Fruit fly (Drosophila melanogaster) whole organism, embryonic: ENCODE results near the gene CG8112.

Experiments
- Aef1 ChIP-seq: fragments of 200-800 bp; sonication (Bioruptor generic); IDR thresholded peaks from 3 replicates; pipeline ENCODE4 v1.3.6; 2022; ENCODE audit warnings: missing biosample characterization, missing genetic modification characterization
- Bdp1 ChIP-seq: fragments of 200-800 bp; sonication (Bioruptor generic); optimal IDR thresholded peaks from 3 replicates; lab custom pipeline; 2016; ENCODE audit warnings: missing biosample characterization, missing genetic modification characterization
- CG11093 ChIP-seq: fragments of 200-800 bp; sonication (Bioruptor generic); IDR thresholded peaks from 3 replicates; pipeline ENCODE4 v1.3.6; 2022; ENCODE audit warnings: missing biosample characterization, missing genetic modification characterization
- CG13424 ChIP-seq: fragments of 200-800 bp; sonication (Bioruptor generic); optimal IDR thresholded peaks from 2 replicates; lab custom pipeline; 2019; ENCODE audit warnings: missing biosample characterization, mild to moderate bottlenecking, missing genetic modification characterization, moderate library complexity
- CG14050 ChIP-seq: fragments of 200-800 bp; sonication (Bioruptor generic); IDR thresholded peaks from 3 replicates; pipeline ENCODE4 v1.3.6; 2022; ENCODE audit warnings: missing biosample characterization, missing genetic modification characterization
- CG16779 ChIP-seq: fragments of 200-800 bp; sonication (Bioruptor generic); IDR thresholded peaks from 2 replicates; pipeline ENCODE4 v1.3.6; 2022; ENCODE audit warnings: missing biosample characterization, missing genetic modification characterization
- CG17186 ChIP-seq: fragments of 200-800 bp; sonication (Bioruptor generic); optimal IDR thresholded peaks from 3 replicates; lab custom pipeline; 2017; ENCODE audit warnings: missing biosample characterization, missing genetic modification reagents, missing genetic modification characterization
- CG31365 ChIP-seq: fragments of 200-800 bp; sonication (Bioruptor generic); optimal IDR thresholded peaks from 2 replicates; lab custom pipeline; 2018; ENCODE audit warnings: missing biosample characterization, mild to moderate bottlenecking, missing genetic modification characterization
- CG3407 ChIP-seq: fragments of 200-800 bp; sonication (Bioruptor generic); optimal IDR thresholded peaks from 2 replicates; lab custom pipeline; 2018; ENCODE audit warnings: missing biosample characterization, mild to moderate bottlenecking, missing genetic modification characterization
- CG34376 ChIP-seq: fragments of 200-800 bp; sonication (Bioruptor generic); optimal IDR thresholded peaks from 2 replicates; lab custom pipeline; 2018; ENCODE audit warnings: missing biosample characterization, mild to moderate bottlenecking, missing genetic modification characterization
- CG4282 ChIP-seq: fragments of 200-800 bp; sonication (Bioruptor generic); optimal IDR thresholded peaks from 2 replicates; lab custom pipeline; 2016; ENCODE audit warnings: missing biosample characterization, missing genetic modification characterization
- CG7839 ChIP-seq: fragments of 200-800 bp; sonication (Bioruptor generic); optimal IDR thresholded peaks from 3 replicates; lab custom pipeline; 2018; ENCODE audit warnings: missing biosample characterization, mild to moderate bottlenecking, missing genetic modification characterization, moderate library complexity
- CG8478 ChIP-seq: fragments of >200 bp; optimal IDR thresholded peaks from 2 replicates; lab custom pipeline; 2018
- CHES-1-like ChIP-seq: fragments of 200-800 bp; sonication (Bioruptor generic); optimal IDR thresholded peaks from 2 replicates; lab custom pipeline; 2016; ENCODE audit warnings: missing biosample characterization, missing genetic modification characterization
- Camta ChIP-seq: fragments of 200-800 bp; sonication (Bioruptor generic); optimal IDR thresholded peaks from 2 replicates; lab custom pipeline; 2016; ENCODE audit warnings: missing biosample characterization, missing genetic modification characterization
- Dek ChIP-seq: fragments of 200-800 bp; sonication (Bioruptor generic); optimal IDR thresholded peaks from 3 replicates; lab custom pipeline; 2019; ENCODE audit warnings: missing biosample characterization, mild to moderate bottlenecking, missing genetic modification characterization, moderate library complexity
- E2f2 ChIP-seq: fragments of 200-800 bp; sonication (Bioruptor generic); IDR thresholded peaks from 2 replicates; pipeline ENCODE4 v1.3.6; 2022; ENCODE audit warnings: missing biosample characterization, missing genetic modification characterization
- Eip74EF ChIP-seq, 2 experiments: fragments of 200-800 bp in 1 of 2; fragments of >200 bp in 1 of 2; sonication (Bioruptor generic) in 1 of 2; optimal IDR thresholded peaks; 2 replicates each; lab custom pipeline; 2017 to 2019; ENCODE audit warnings: missing biosample characterization in 2 of 2, missing genetic modification characterization in 2 of 2, mild to moderate bottlenecking in 1 of 2, moderate library complexity in 1 of 2
- Elba2 ChIP-seq: fragments of 200-800 bp; sonication (Bioruptor generic); optimal IDR thresholded peaks from 3 replicates; lab custom pipeline; 2016; ENCODE audit warnings: missing biosample characterization, missing genetic modification characterization
- Hr51 ChIP-seq, 2 experiments: fragments of 200-800 bp; sonication (Bioruptor generic); optimal IDR thresholded peaks; 2 replicates in 1 of 2; 3 replicates in 1 of 2; lab custom pipeline; 2016 to 2018; ENCODE audit warnings: missing biosample characterization in 2 of 2, missing genetic modification characterization in 2 of 2, mild to moderate bottlenecking in 1 of 2, moderate library complexity in 1 of 2
- Meics ChIP-seq: fragments of 200-800 bp; sonication (Bioruptor generic); optimal IDR thresholded peaks from 2 replicates; lab custom pipeline; 2017; ENCODE audit warnings: missing biosample characterization, mild to moderate bottlenecking, missing genetic modification characterization
- Mes4 ChIP-seq: fragments of 200-800 bp; sonication (Bioruptor generic); optimal IDR thresholded peaks from 2 replicates; lab custom pipeline; 2016; ENCODE audit warnings: missing biosample characterization, missing genetic modification characterization
- NFAT ChIP-seq: fragments of 200-800 bp; sonication (Bioruptor generic); IDR thresholded peaks from 2 replicates; pipeline ENCODE4 v1.3.6; 2022; ENCODE audit warnings: missing biosample characterization, missing genetic modification characterization
- Neu2 ChIP-seq: fragments of 200-800 bp; sonication (Bioruptor generic); optimal IDR thresholded peaks from 3 replicates; lab custom pipeline; 2016; ENCODE audit warnings: missing biosample characterization, missing genetic modification characterization, borderline replicate concordance
- Nf-YB ChIP-seq: fragments of 200-800 bp; sonication (Bioruptor generic); optimal IDR thresholded peaks from 3 replicates; lab custom pipeline; 2019; ENCODE audit warnings: missing biosample characterization, mild to moderate bottlenecking, missing genetic modification characterization, moderate library complexity
- NfI ChIP-seq: fragments of 200-800 bp; sonication (Bioruptor generic); optimal IDR thresholded peaks from 3 replicates; lab custom pipeline; 2018; ENCODE audit warnings: missing biosample characterization, mild to moderate bottlenecking, missing genetic modification characterization, moderate library complexity
- Oli ChIP-seq: fragments of 200-800 bp; sonication (Bioruptor generic); optimal IDR thresholded peaks from 2 replicates; lab custom pipeline; 2018; ENCODE audit warnings: missing biosample characterization, mild to moderate bottlenecking, missing genetic modification characterization, moderate library complexity
- Opbp ChIP-seq: fragments of 200-800 bp; sonication (Bioruptor generic); IDR thresholded peaks from 3 replicates; pipeline ENCODE4 v1.3.6; 2022; ENCODE audit warnings: missing biosample characterization, missing genetic modification characterization; ENCODE audit not compliant: partially characterized antibody
- Sox100B ChIP-seq: fragments of 200-800 bp; sonication (Bioruptor generic); optimal IDR thresholded peaks from 3 replicates; lab custom pipeline; 2018; ENCODE audit warnings: missing biosample characterization, mild to moderate bottlenecking, missing genetic modification characterization
- Xrp1 ChIP-seq: fragments of 200-800 bp; sonication (Bioruptor generic); IDR thresholded peaks from 2 replicates; pipeline ENCODE4 v1.3.6; 2022; ENCODE audit warnings: missing biosample characterization, missing genetic modification characterization
- YL-1 ChIP-seq: fragments of 200-800 bp; sonication (Bioruptor generic); optimal IDR thresholded peaks from 3 replicates; lab custom pipeline; 2017; ENCODE audit warnings: missing biosample characterization, mild to moderate bottlenecking, missing genetic modification characterization
- ara ChIP-seq: fragments of 200-800 bp; sonication (Bioruptor generic); IDR thresholded peaks from 2 replicates; pipeline ENCODE4 v1.3.6; 2022; ENCODE audit warnings: missing biosample characterization, missing genetic modification characterization
- bab2 ChIP-seq: fragments of 200-800 bp; sonication (Bioruptor generic); optimal IDR thresholded peaks from 2 replicates; lab custom pipeline; 2016; ENCODE audit warnings: missing biosample characterization, missing genetic modification characterization
- crc ChIP-seq: fragments of 200-800 bp; sonication (Bioruptor generic); optimal IDR thresholded peaks from 2 replicates; lab custom pipeline; 2016; ENCODE audit warnings: missing biosample characterization, missing genetic modification characterization
- en ChIP-seq: fragments of 200-800 bp; sonication (Bioruptor generic); optimal IDR thresholded peaks from 2 replicates; lab custom pipeline; 2016; ENCODE audit warnings: missing biosample characterization, missing genetic modification characterization
- gcm ChIP-seq: fragments of 200-800 bp; sonication (Bioruptor generic); optimal IDR thresholded peaks from 2 replicates; lab custom pipeline; 2019; ENCODE audit warnings: missing biosample characterization, mild to moderate bottlenecking, missing genetic modification characterization, moderate library complexity
- her ChIP-seq: fragments of 200-800 bp; sonication (Bioruptor generic); optimal IDR thresholded peaks from 2 replicates; lab custom pipeline; 2016; ENCODE audit warnings: missing biosample characterization, missing genetic modification characterization
- hth ChIP-seq: fragments of >200 bp; optimal IDR thresholded peaks from 2 replicates; lab custom pipeline; 2017; ENCODE audit warnings: inconsistent platforms
- kay ChIP-seq: fragments of 200-800 bp; sonication (Bioruptor generic); optimal IDR thresholded peaks from 2 replicates; lab custom pipeline; 2016; ENCODE audit warnings: missing biosample characterization, missing genetic modification characterization
- ken ChIP-seq: fragments of 200-800 bp; sonication (Bioruptor generic); IDR thresholded peaks from 3 replicates; pipeline ENCODE4 v1.3.6; 2022; ENCODE audit warnings: missing biosample characterization, missing genetic modification characterization
- knrl ChIP-seq: fragments of 200-800 bp; sonication (Bioruptor generic); IDR thresholded peaks from 3 replicates; pipeline ENCODE4 v1.3.6; 2022; ENCODE audit warnings: missing biosample characterization, missing genetic modification characterization; ENCODE audit not compliant: partially characterized antibody
- p53 ChIP-seq: fragments of 200-800 bp; sonication (Bioruptor generic); optimal IDR thresholded peaks from 2 replicates; lab custom pipeline; 2016; ENCODE audit warnings: missing biosample characterization, missing genetic modification characterization
- psq ChIP-seq: fragments of 200-800 bp; sonication (Bioruptor generic); optimal IDR thresholded peaks from 2 replicates; lab custom pipeline; 2017; ENCODE audit warnings: missing biosample characterization, missing genetic modification characterization
- pzg ChIP-seq: fragments of 200-800 bp; sonication (Bioruptor generic); optimal IDR thresholded peaks from 3 replicates; lab custom pipeline; 2018; ENCODE audit warnings: missing biosample characterization, mild to moderate bottlenecking, missing genetic modification characterization, moderate library complexity
- salm ChIP-seq: fragments of 200-800 bp; sonication (Bioruptor generic); optimal IDR thresholded peaks from 2 replicates; lab custom pipeline; 2018; ENCODE audit warnings: missing biosample characterization, mild to moderate bottlenecking, missing genetic modification characterization
- sens-2 ChIP-seq: fragments of 200-800 bp; sonication (Bioruptor generic); IDR thresholded peaks from 2 replicates; pipeline ENCODE4 v1.3.6; 2022; ENCODE audit warnings: missing biosample characterization, missing genetic modification characterization
- slp2 ChIP-seq: fragments of 200-800 bp; sonication (Bioruptor generic); optimal IDR thresholded peaks from 2 replicates; lab custom pipeline; 2016; ENCODE audit warnings: missing biosample characterization, missing genetic modification characterization
- sug ChIP-seq: fragments of 200-800 bp; optimal IDR thresholded peaks from 2 replicates; lab custom pipeline; 2019; ENCODE audit warnings: missing biosample characterization, mild to moderate bottlenecking, missing genetic modification characterization, moderate library complexity
- tin ChIP-seq: fragments of 200-800 bp; sonication (Bioruptor generic); optimal IDR thresholded peaks from 3 replicates; lab custom pipeline; 2016; ENCODE audit warnings: missing biosample characterization, missing genetic modification characterization
- wdn ChIP-seq: fragments of 200-800 bp; sonication (Bioruptor generic); IDR thresholded peaks from 2 replicates; pipeline ENCODE4 v1.3.6; 2022; ENCODE audit warnings: missing biosample characterization, missing genetic modification characterization

Gene CG8112

DNA sequence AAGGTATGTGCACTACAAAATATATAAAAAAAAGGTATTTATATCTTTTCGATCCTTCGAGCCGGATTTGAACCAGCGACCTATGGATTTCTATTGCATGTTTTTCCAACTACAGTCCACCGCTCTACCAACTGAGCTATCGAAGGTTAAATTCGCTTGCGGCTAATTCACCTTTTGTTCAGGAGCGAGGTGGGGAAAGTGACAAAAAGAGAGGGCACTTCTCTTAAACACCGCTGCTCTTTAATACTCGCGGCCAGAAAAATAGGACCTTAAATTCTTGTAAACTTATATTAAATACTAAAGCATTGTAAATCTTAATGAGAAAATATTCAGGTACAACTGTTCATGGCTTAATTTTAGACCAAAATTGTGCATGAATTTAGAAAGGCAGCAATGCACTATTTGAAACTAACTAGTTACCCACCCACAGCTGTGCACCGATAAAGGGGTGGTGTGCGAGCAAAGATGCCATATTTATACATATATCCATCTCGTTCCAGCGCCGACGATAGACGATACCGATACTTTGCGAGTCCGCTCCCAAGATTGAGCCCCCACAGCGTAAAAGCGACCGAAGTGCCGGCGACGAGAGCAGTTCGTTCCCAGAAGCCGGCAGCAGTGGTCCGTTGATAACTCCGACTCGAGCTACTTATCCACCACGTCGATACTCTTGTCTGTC lies 43.6 kb upstream of the CG8112 start (continued):
- TF ChIP-seq Oli (peak; percentile 98), CHES-1-like (GFP tag; lab: Kevin White, UChicago) (peak; percentile 96), Sox100B (GFP tag; lab: Kevin White, UChicago) (peak; percentile 95), crc (peak; percentile 96), sug (peak; percentile 93), sens-2 (GFP tag; lab: Robert Waterston, UW) (peak; percentile 94), Opbp (GFP tag; lab: Robert Waterston, UW) (peak; percentile 96), CG17186 (GFP tag; lab: Kevin White, UChicago) (peak; percentile 93), Meics (GFP tag; lab: Kevin White, UChicago) (peak; percentile 98), ken (peak; percentile 96), salm (tag; lab: Kevin White, UChicago) (peak; percentile 96), CG34376 (GFP tag; lab: Kevin White, UChicago) (peak; percentile 99), Aef1 (GFP tag; lab: Robert Waterston, UW) (peak; percentile 91), YL-1 (GFP tag; lab: Kevin White, UChicago) (peak; percentile 88), CG3407 (peak; percentile 95), p53 (GFP tag; lab: Kevin White, UChicago) (peak; percentile 91), Dek (peak; percentile 98), CG31365 (peak; percentile 92), pzg (GFP tag; lab: Kevin White, UChicago) (peak; percentile 66), Eip74EF (GFP tag; optimal IDR thresholded peaks at IDR 0.05; lab: Kevin White, UChicago) (peak in 1 of 2 experiments; percentile 98), slp2 (peak; percentile 96), ara (GFP tag; lab: Robert Waterston, UW) (peak; percentile 98), Nf-YB (GFP tag; lab: Kevin White, UChicago) (peak; percentile 89), CG14050 (GFP tag; lab: Robert Waterston, UW) (peak; percentile 97), psq (GFP tag; lab: Kevin White, UChicago) (peak; percentile 88), wdn (GFP tag; lab: Robert Waterston, UW) (peak; percentile 94), CG7839 (tag; lab: Kevin White, UChicago) (peak; percentile 98), gcm (peak; percentile 99), bab2 (GFP tag; lab: Kevin White, UChicago) (peak; percentile 97), CG13424 (tag; lab: Kevin White, UChicago) (peak; percentile 98), her (peak; percentile 95), Elba2 (GFP tag; lab: Kevin White, UChicago) (peak; percentile 65), en (peak; percentile 96), E2f2 (GFP tag; lab: Robert Waterston, UW) (peak; percentile 84), CG11093 (peak; percentile 90), Camta (GFP tag; lab: Kevin White, UChicago) (peak; percentile 96), tin (GFP tag; lab: Kevin White, UChicago) (peak; percentile 98), NfI (GFP tag; lab: Kevin White, UChicago) (peak; percentile 97), knrl (GFP tag; lab: Robert Waterston, UW) (no peak; the same call in 1 of the 3 replicates), NFAT (GFP tag; lab: Robert Waterston, UW) (peak; percentile 92), kay (GFP tag; lab: Kevin White, UChicago) (peak; percentile 95), Mes4 (GFP tag; lab: Kevin White, UChicago) (peak; percentile 94), Bdp1 (GFP tag; lab: Kevin White, UChicago) (peak; percentile 99), hth (lab: Kevin White, UChicago) (no peak), Xrp1 (GFP tag; lab: Robert Waterston, UW) (peak; percentile 99), CG16779 (GFP tag; lab: Robert Waterston, UW) (peak; percentile 96), Neu2 (peak; percentile 83), Hr51 (GFP tag; optimal IDR thresholded peaks at IDR 0.05; lab: Kevin White, UChicago) (peak; percentile 97 to 98), CG4282 (GFP tag; lab: Kevin White, UChicago) (peak; percentile 88), CG8478 (lab: Kevin White, UChicago) (no peak)
